Fruit fly (Drosophila melanogaster) whole organism, embryonic: Measurements from ENCODE around the gene CG14567.

Experiments used
- CG12942 ChIP-seq: fragments of 200-800 bp; sonication (Bioruptor generic); optimal IDR thresholded peaks from 3 replicates; lab custom pipeline; 2016; ENCODE audit warnings: missing biosample characterization, missing genetic modification characterization
- CG30403 ChIP-seq: fragments of 200-800 bp; sonication (Bioruptor generic); optimal IDR thresholded peaks from 3 replicates; lab custom pipeline; 2016; ENCODE audit warnings: missing biosample characterization, missing genetic modification characterization
- CG33557 ChIP-seq: fragments of 200-800 bp; sonication (Bioruptor generic); optimal IDR thresholded peaks from 2 replicates; lab custom pipeline; 2019; ENCODE audit warnings: missing biosample characterization, mild to moderate bottlenecking, missing genetic modification characterization, moderate library complexity
- CG42726 ChIP-seq: fragments of 200-800 bp; sonication (Bioruptor generic); IDR thresholded peaks from 2 replicates; pipeline ENCODE4 v1.3.6; 2022; ENCODE audit warnings: missing biosample characterization, missing genetic modification characterization; ENCODE audit not compliant: partially characterized antibody
- lilli ChIP-seq: fragments of 200-800 bp; sonication (Bioruptor generic); optimal IDR thresholded peaks from 3 replicates; lab custom pipeline; 2016; ENCODE audit warnings: missing biosample characterization, missing genetic modification characterization

DNA sequence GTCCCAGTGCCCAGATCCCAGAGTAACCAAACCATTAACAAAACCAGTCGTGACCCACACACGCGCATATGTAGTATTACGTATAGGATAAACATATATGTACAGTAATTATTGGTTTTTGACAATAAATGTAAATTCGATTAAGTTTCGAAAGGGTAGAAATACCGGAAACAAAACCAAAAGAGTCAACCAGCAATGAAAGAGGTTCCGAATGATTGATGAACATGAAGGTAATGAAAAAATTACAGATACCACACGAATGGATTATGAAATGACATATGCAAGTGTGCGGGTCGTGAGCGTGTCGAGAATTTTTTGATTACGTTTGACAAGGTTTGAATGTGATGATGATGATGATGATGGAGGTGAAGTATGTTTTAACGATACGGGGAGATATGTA, 43.6 kb downstream of the CG14567 start:
- TF ChIP-seq CG30403 (GFP tag; lab: Kevin White, UChicago), result no peak
- no peak for TF ChIP-seq CG12942 (GFP tag; lab: Kevin White, UChicago)
- no peak for TF ChIP-seq CG33557 (GFP tag; lab: Kevin White, UChicago)
- TF ChIP-seq CG42726 (GFP tag; lab: Robert Waterston, UW), result no peak
- no peak for TF ChIP-seq lilli (GFP tag; lab: Kevin White, UChicago)
